Fruit fly (Drosophila melanogaster) whole organism, embryonic: ENCODE data around the gene CG7492.

Experiments used
- Ada2b ChIP-seq: fragments of 200-800 bp; sonication (Bioruptor generic); IDR thresholded peaks from 2 replicates; pipeline ENCODE4 v1.3.6; 2022; ENCODE audit warnings: missing biosample characterization, missing genetic modification characterization
- Atf3 ChIP-seq: fragments of 200-800 bp; sonication (Bioruptor generic); optimal IDR thresholded peaks from 3 replicates; lab custom pipeline; 2016; ENCODE audit warnings: missing biosample characterization, missing genetic modification characterization
- Blimp-1 ChIP-seq: fragments of 200-800 bp; sonication (Bioruptor generic); optimal IDR thresholded peaks from 3 replicates; lab custom pipeline; 2018; ENCODE audit warnings: missing biosample characterization, missing genetic modification characterization, mild to moderate bottlenecking, moderate library complexity, missing genetic modification reagents
- CG10959 ChIP-seq: fragments of 200-800 bp; sonication (Bioruptor generic); IDR thresholded peaks from 2 replicates; pipeline ENCODE4 v1.3.6; 2022; ENCODE audit warnings: missing biosample characterization, missing genetic modification characterization
- CG12155 ChIP-seq: fragments of 200-800 bp; sonication (Bioruptor generic); optimal IDR thresholded peaks from 3 replicates; lab custom pipeline; 2016; ENCODE audit warnings: missing biosample characterization, missing genetic modification characterization
- CG1233 ChIP-seq: fragments of 200-800 bp; sonication (Bioruptor generic); optimal IDR thresholded peaks from 4 replicates; lab custom pipeline; 2018; ENCODE audit warnings: missing biosample characterization, mild to moderate bottlenecking, missing genetic modification characterization
- CG12659 ChIP-seq: fragments of 200-800 bp; sonication (Bioruptor generic); optimal IDR thresholded peaks from 3 replicates; lab custom pipeline; 2017; ENCODE audit warnings: mild to moderate bottlenecking, missing biosample characterization, missing genetic modification reagents, missing genetic modification characterization
- CG1529 ChIP-seq: fragments of 200-800 bp; sonication (Bioruptor generic); optimal IDR thresholded peaks from 3 replicates; lab custom pipeline; 2018; ENCODE audit warnings: missing biosample characterization, missing genetic modification characterization
- CG15514 ChIP-seq: fragments of 200-800 bp; sonication (Bioruptor generic); optimal IDR thresholded peaks from 3 replicates; lab custom pipeline; 2017; ENCODE audit warnings: missing biosample characterization, missing genetic modification characterization, mild to moderate bottlenecking, moderate library complexity, missing genetic modification reagents
- CG2889 ChIP-seq: fragments of 200-800 bp; sonication (Bioruptor generic); IDR thresholded peaks from 3 replicates; pipeline ENCODE4 v1.3.6; 2022; ENCODE audit warnings: missing biosample characterization, missing genetic modification characterization
- CG30020 ChIP-seq: fragments of 200-800 bp; optimal IDR thresholded peaks from 2 replicates; lab custom pipeline; 2019; ENCODE audit warnings: missing biosample characterization, mild to moderate bottlenecking, missing genetic modification characterization, moderate library complexity
- CG32772 ChIP-seq: fragments of 200-800 bp; sonication (Bioruptor generic); IDR thresholded peaks from 2 replicates; pipeline ENCODE4 v1.3.6; 2022; ENCODE audit warnings: missing biosample characterization, missing genetic modification characterization
- CG34224 ChIP-seq: fragments of 200-800 bp; sonication (Bioruptor generic); IDR thresholded peaks from 3 replicates; pipeline ENCODE4 v1.3.6; 2022; ENCODE audit warnings: missing biosample characterization, missing genetic modification characterization; ENCODE audit not compliant: partially characterized antibody
- CG34376 ChIP-seq: fragments of 200-800 bp; sonication (Bioruptor generic); optimal IDR thresholded peaks from 2 replicates; lab custom pipeline; 2018; ENCODE audit warnings: missing biosample characterization, mild to moderate bottlenecking, missing genetic modification characterization
- CG3847 ChIP-seq: fragments of 200-800 bp; sonication (Bioruptor generic); IDR thresholded peaks from 2 replicates; pipeline ENCODE4 v1.3.6; 2022; ENCODE audit warnings: missing biosample characterization, missing genetic modification characterization
- CG42726 ChIP-seq: fragments of 200-800 bp; sonication (Bioruptor generic); IDR thresholded peaks from 2 replicates; pipeline ENCODE4 v1.3.6; 2022; ENCODE audit warnings: missing biosample characterization, missing genetic modification characterization; ENCODE audit not compliant: partially characterized antibody
- CG4404 ChIP-seq: fragments of 200-800 bp; sonication (Bioruptor generic); IDR thresholded peaks from 2 replicates; pipeline ENCODE4 v1.3.6; 2022; ENCODE audit warnings: missing biosample characterization, missing genetic modification characterization
- CG4854 ChIP-seq: fragments of 200-800 bp; sonication (Bioruptor generic); optimal IDR thresholded peaks from 2 replicates; lab custom pipeline; 2016; ENCODE audit warnings: missing biosample characterization, missing genetic modification characterization, inconsistent platforms
- CG5953 ChIP-seq: fragments of 200-800 bp; sonication (Bioruptor generic); IDR thresholded peaks from 2 replicates; pipeline ENCODE4 v1.3.6; 2022; ENCODE audit warnings: missing biosample characterization, missing genetic modification characterization
- CG7745 ChIP-seq: fragments of 200-800 bp; sonication (Bioruptor generic); optimal IDR thresholded peaks from 2 replicates; lab custom pipeline; 2018; ENCODE audit warnings: missing biosample characterization, mild to moderate bottlenecking, missing genetic modification characterization, moderate library complexity
- CG9609 ChIP-seq: fragments of 200-800 bp; sonication (Bioruptor generic); optimal IDR thresholded peaks from 3 replicates; lab custom pipeline; 2016; ENCODE audit warnings: missing biosample characterization, missing genetic modification characterization
- Dip2 ChIP-seq: fragments of 200-800 bp; sonication (Bioruptor generic); IDR thresholded peaks from 2 replicates; pipeline ENCODE4 v1.3.6; 2022; ENCODE audit warnings: missing biosample characterization, missing genetic modification characterization
- Doc2 ChIP-seq: fragments of 200-800 bp; sonication (Bioruptor generic); IDR thresholded peaks from 2 replicates; pipeline ENCODE4 v1.3.6; 2022; ENCODE audit warnings: missing biosample characterization, missing genetic modification characterization
- Ets65A ChIP-seq: fragments of 200-800 bp; sonication (Bioruptor generic); peaks from one replicate; lab custom pipeline; 2016; ENCODE audit warnings: missing biosample characterization, missing genetic modification characterization
- Kr ChIP-seq: fragments of 200-800 bp; sonication (Bioruptor generic); optimal IDR thresholded peaks from 2 replicates; lab custom pipeline; 2017; ENCODE audit warnings: missing biosample characterization, mild to moderate bottlenecking, missing genetic modification characterization
- Mes4 ChIP-seq: fragments of 200-800 bp; sonication (Bioruptor generic); optimal IDR thresholded peaks from 2 replicates; lab custom pipeline; 2016; ENCODE audit warnings: missing biosample characterization, missing genetic modification characterization
- Neu2 ChIP-seq: fragments of 200-800 bp; sonication (Bioruptor generic); optimal IDR thresholded peaks from 3 replicates; lab custom pipeline; 2016; ENCODE audit warnings: missing biosample characterization, missing genetic modification characterization, borderline replicate concordance
- Ptx1 ChIP-seq: fragments of 200-800 bp; sonication (Bioruptor generic); IDR thresholded peaks from 2 replicates; pipeline ENCODE4 v1.3.6; 2022; ENCODE audit warnings: missing biosample characterization, missing genetic modification characterization
- Rfx ChIP-seq: fragments of 200-800 bp; sonication (Bioruptor generic); IDR thresholded peaks from 2 replicates; pipeline ENCODE4 v1.3.6; 2022; ENCODE audit warnings: missing biosample characterization, missing genetic modification characterization
- amos ChIP-seq: fragments of 200-800 bp; sonication (Bioruptor generic); IDR thresholded peaks from 2 replicates; pipeline ENCODE4 v1.3.6; 2022; ENCODE audit warnings: missing biosample characterization, missing genetic modification characterization; ENCODE audit not compliant: partially characterized antibody
- aop ChIP-seq: fragments of 200-800 bp; sonication (Bioruptor generic); IDR thresholded peaks from 2 replicates; pipeline ENCODE4 v1.3.6; 2022; ENCODE audit warnings: missing biosample characterization, missing genetic modification characterization
- bcd ChIP-seq: fragments of 200-800 bp; sonication (Bioruptor generic); optimal IDR thresholded peaks from 2 replicates; lab custom pipeline; 2017; ENCODE audit warnings: missing biosample characterization, mild to moderate bottlenecking, missing genetic modification characterization
- cas ChIP-seq: fragments of 200-800 bp; sonication (Bioruptor generic); IDR thresholded peaks from 2 replicates; pipeline ENCODE4 v1.3.6; 2022; ENCODE audit warnings: missing biosample characterization, missing genetic modification characterization
- eyg ChIP-seq: fragments of 200-800 bp; sonication (Bioruptor generic); optimal IDR thresholded peaks from 3 replicates; lab custom pipeline; 2016; ENCODE audit warnings: missing biosample characterization, missing genetic modification characterization
- fd3F ChIP-seq: fragments of 200-800 bp; sonication (Bioruptor generic); optimal IDR thresholded peaks from 2 replicates; lab custom pipeline; 2018; ENCODE audit warnings: missing biosample characterization, mild to moderate bottlenecking, missing genetic modification characterization, moderate library complexity
- fd96Cb ChIP-seq: fragments of 200-800 bp; sonication (Bioruptor generic); optimal IDR thresholded peaks from 2 replicates; lab custom pipeline; 2018; ENCODE audit warnings: missing biosample characterization, mild to moderate bottlenecking, missing genetic modification characterization, moderate library complexity
- gfzf ChIP-seq: fragments of 200-800 bp; sonication (Bioruptor generic); optimal IDR thresholded peaks from 2 replicates; lab custom pipeline; 2016; ENCODE audit warnings: missing biosample characterization, mild to moderate bottlenecking, missing genetic modification characterization, moderate library complexity
- grau ChIP-seq: fragments of 200-800 bp; optimal IDR thresholded peaks from 3 replicates; lab custom pipeline; 2019; ENCODE audit warnings: missing biosample characterization, mild to moderate bottlenecking, missing genetic modification characterization, moderate library complexity
- ham ChIP-seq: fragments of 200-800 bp; sonication (Bioruptor generic); IDR thresholded peaks from 2 replicates; pipeline ENCODE4 v1.3.6; 2022; ENCODE audit warnings: missing biosample characterization, missing genetic modification characterization
- jigr1 ChIP-seq: fragments of 200-800 bp; sonication (Bioruptor generic); IDR thresholded peaks from 3 replicates; pipeline ENCODE4 v1.3.6; 2022; ENCODE audit warnings: missing biosample characterization, missing genetic modification characterization
- jing ChIP-seq: fragments of 200-800 bp; sonication (Bioruptor generic); optimal IDR thresholded peaks from 2 replicates; lab custom pipeline; 2018; ENCODE audit warnings: missing biosample characterization, mild to moderate bottlenecking, missing genetic modification characterization
- jumu ChIP-seq: fragments of 200-800 bp; sonication (Bioruptor generic); optimal IDR thresholded peaks from 3 replicates; lab custom pipeline; 2016; ENCODE audit warnings: missing biosample characterization, missing genetic modification characterization
- ken ChIP-seq: fragments of 200-800 bp; sonication (Bioruptor generic); IDR thresholded peaks from 3 replicates; pipeline ENCODE4 v1.3.6; 2022; ENCODE audit warnings: missing biosample characterization, missing genetic modification characterization
- lilli ChIP-seq: fragments of 200-800 bp; sonication (Bioruptor generic); optimal IDR thresholded peaks from 3 replicates; lab custom pipeline; 2016; ENCODE audit warnings: missing biosample characterization, missing genetic modification characterization
- nau ChIP-seq: fragments of 200-800 bp; sonication (Bioruptor generic); optimal IDR thresholded peaks from 3 replicates; lab custom pipeline; 2017; ENCODE audit warnings: missing biosample characterization, mild to moderate bottlenecking, missing genetic modification characterization, missing genetic modification reagents
- oc ChIP-seq: fragments of 200-800 bp; sonication (Bioruptor generic); optimal IDR thresholded peaks from 2 replicates; lab custom pipeline; 2018; ENCODE audit warnings: missing biosample characterization, mild to moderate bottlenecking, missing genetic modification characterization, moderate library complexity
- pb ChIP-seq: fragments of 200-800 bp; sonication (Bioruptor generic); optimal IDR thresholded peaks from 3 replicates; lab custom pipeline; 2016; ENCODE audit warnings: missing biosample characterization, missing genetic modification characterization
- psq ChIP-seq: fragments of 200-800 bp; sonication (Bioruptor generic); optimal IDR thresholded peaks from 2 replicates; lab custom pipeline; 2017; ENCODE audit warnings: missing biosample characterization, missing genetic modification characterization
- run ChIP-seq: fragments of 200-800 bp; sonication (Bioruptor generic); optimal IDR thresholded peaks from 3 replicates; lab custom pipeline; 2018; ENCODE audit warnings: missing biosample characterization, mild to moderate bottlenecking, missing genetic modification characterization
- scrt ChIP-seq: fragments of 200-800 bp; sonication (Bioruptor generic); optimal IDR thresholded peaks from 2 replicates; lab custom pipeline; 2018; ENCODE audit warnings: missing biosample characterization, mild to moderate bottlenecking, missing genetic modification characterization, moderate library complexity
- slp2 ChIP-seq: fragments of 200-800 bp; sonication (Bioruptor generic); optimal IDR thresholded peaks from 2 replicates; lab custom pipeline; 2016; ENCODE audit warnings: missing biosample characterization, missing genetic modification characterization
- sob ChIP-seq: fragments of 200-800 bp; sonication (Bioruptor generic); IDR thresholded peaks from 2 replicates; pipeline ENCODE4 v1.3.6; 2022; ENCODE audit warnings: missing biosample characterization, missing genetic modification characterization
- tx ChIP-seq: fragments of 200-800 bp; sonication (Bioruptor generic); optimal IDR thresholded peaks from 2 replicates; lab custom pipeline; 2016; ENCODE audit warnings: missing biosample characterization, missing genetic modification characterization

CG7492 gene

DNA sequence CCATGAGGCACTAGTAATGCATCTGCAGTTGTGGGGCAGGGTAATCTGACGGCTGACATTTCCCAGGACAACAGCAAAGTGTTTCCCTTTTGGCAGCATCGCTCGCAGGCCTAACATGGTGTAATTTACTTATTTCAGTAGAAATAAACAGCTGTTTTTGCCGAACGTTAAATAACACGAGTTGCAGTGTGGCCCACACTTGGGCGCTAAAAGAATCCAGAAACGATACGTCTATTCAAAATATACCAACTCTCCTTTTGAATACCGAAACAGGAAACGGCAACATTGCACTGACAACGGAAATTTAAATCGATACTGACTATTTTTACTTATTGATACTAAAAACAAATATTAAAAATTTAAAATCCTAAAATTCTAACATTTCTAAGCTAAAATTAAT lies 13.1 kb downstream of the CG7492 start, which contains the start of gene CG7506 (continued):
- TF ChIP-seq CG9609 (GFP tag; lab: Kevin White, UChicago) (no peak), scrt (GFP tag; lab: Kevin White, UChicago) (no peak), CG4854 (no peak), lilli (GFP tag; lab: Kevin White, UChicago) (no peak), CG34224 (GFP tag; lab: Robert Waterston, UW) (no peak), gfzf (GFP tag; lab: Kevin White, UChicago) (peak; percentile 81), Mes4 (GFP tag; lab: Kevin White, UChicago) (no peak), CG1233 (GFP tag; lab: Kevin White, UChicago) (peak; percentile 18), cas (GFP tag; lab: Robert Waterston, UW) (no peak), fd3F (GFP tag; lab: Kevin White, UChicago) (no peak), fd96Cb (no peak), CG3847 (GFP tag; lab: Robert Waterston, UW) (peak; percentile 30), CG32772 (GFP tag; lab: Robert Waterston, UW) (no peak), CG4404 (no peak), Dip2 (GFP tag; lab: Robert Waterston, UW) (no peak), amos (GFP tag; lab: Robert Waterston, UW) (no peak), Rfx (GFP tag; lab: Robert Waterston, UW) (peak; percentile 45; the same call in 1 of the 2 replicates), CG42726 (GFP tag; lab: Robert Waterston, UW) (no peak), oc (no peak), Ptx1 (GFP tag; lab: Robert Waterston, UW) (no peak), jigr1 (GFP tag; lab: Robert Waterston, UW) (no peak), ken (GFP tag; lab: Robert Waterston, UW) (no peak), CG12659 (GFP tag; lab: Kevin White, UChicago) (peak; percentile 30), CG10959 (GFP tag; lab: Robert Waterston, UW) (no peak), tx (no peak), sob (GFP tag; lab: Robert Waterston, UW) (no peak), grau (no peak), Ada2b (GFP tag; lab: Robert Waterston, UW) (no peak), Doc2 (no peak), run (tag; lab: Kevin White, UChicago) (no peak), ham (no peak), Atf3 (GFP tag; lab: Kevin White, UChicago) (no peak), pb (GFP tag; lab: Kevin White, UChicago) (no peak), aop (GFP tag; lab: Robert Waterston, UW) (no peak), Kr (GFP tag; lab: Kevin White, UChicago) (no peak), jumu (no peak), eyg (GFP tag; lab: Kevin White, UChicago) (no peak), CG5953 (GFP tag; lab: Robert Waterston, UW) (no peak), CG7745 (tag; lab: Kevin White, UChicago) (no peak), CG34376 (GFP tag; lab: Kevin White, UChicago) (no peak), bcd (GFP tag; lab: Kevin White, UChicago) (peak; percentile 10), CG30020 (no peak), CG15514 (GFP tag; lab: Kevin White, UChicago) (peak; percentile 30), Neu2 (GFP tag; lab: Kevin White, UChicago) (no peak), CG12155 (GFP tag; lab: Kevin White, UChicago) (no peak), Ets65A (GFP tag; lab: Kevin White, UChicago) (peak; percentile 85), CG2889 (no peak), Blimp-1 (no peak), psq (GFP tag; lab: Kevin White, UChicago) (no peak), CG1529 (no peak), jing (no peak), slp2 (GFP tag; lab: Kevin White, UChicago) (no peak), nau (GFP tag; lab: Kevin White, UChicago) (peak; percentile 7)
